Worm (Caenorhabditis elegans): ENCODE data around the gene ccdc-149.

ce11 chrX:11463005-11463404 lies 48.2 kb downstream of the ccdc-149 start:
- no peak for TF ChIP-seq hmg-4 (GFP tag; optimal IDR thresholded peaks at IDR 0.05)
- TF ChIP-seq F13C5.2 (tag; optimal IDR thresholded peaks at IDR 0.05), result no peak
